Worm (Caenorhabditis elegans) whole organism, early embryonic: ENCODE results near the gene Y71H2AL.4.

ENCODE experiments used
- ceh-13 ChIP-seq: fragments of 200-800 bp; sonication (Bioruptor generic); optimal IDR thresholded peaks from 2 replicates; lab custom pipeline; 2018; ENCODE audit warnings: mild to moderate bottlenecking, missing genetic modification characterization, missing compliant biosample characterization
- ets-7 ChIP-seq: sonication (generic microtip); optimal IDR thresholded peaks from 2 replicates; lab custom pipeline; 2016; ENCODE audit warnings: missing genotype, missing genetic modification characterization, missing compliant biosample characterization
- sea-1 ChIP-seq: fragments of 200-800 bp; sonication (Bioruptor generic); conservative IDR thresholded peaks from 2 replicates; pipeline ENCODE4 v1.3.6; 2022; ENCODE audit warnings: missing genetic modification characterization, missing compliant biosample characterization

DNA sequence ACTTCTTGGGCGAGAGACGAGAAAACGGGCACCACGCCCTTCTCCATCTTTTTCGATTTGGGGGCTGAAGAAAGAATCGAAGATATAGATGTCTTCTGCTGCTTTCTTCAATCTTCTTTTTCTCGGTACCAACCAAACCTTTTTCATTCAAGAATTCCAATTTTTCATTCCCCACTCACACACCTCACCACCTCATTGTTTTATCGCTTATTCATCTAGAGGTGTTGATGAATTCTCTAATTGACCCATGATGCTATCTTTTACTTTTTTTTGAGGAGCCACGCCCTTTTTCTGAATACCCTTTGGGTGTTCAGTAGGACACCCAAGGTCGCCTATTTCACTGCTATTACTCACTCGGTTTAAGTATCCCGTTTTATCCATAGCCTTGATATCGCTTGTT, 34.7 kb upstream of the Y71H2AL.4 start:
- TF ChIP-seq ceh-13 (no peak), ets-7 (tag; lab: Kevin White, UChicago) (no peak), sea-1 (GFP tag; lab: Robert Waterston, UW) (no peak)
